Fruit fly (Drosophila melanogaster): ENCODE measurements around the gene Ugt37C2.

Ugt37C2 gene

DNA sequence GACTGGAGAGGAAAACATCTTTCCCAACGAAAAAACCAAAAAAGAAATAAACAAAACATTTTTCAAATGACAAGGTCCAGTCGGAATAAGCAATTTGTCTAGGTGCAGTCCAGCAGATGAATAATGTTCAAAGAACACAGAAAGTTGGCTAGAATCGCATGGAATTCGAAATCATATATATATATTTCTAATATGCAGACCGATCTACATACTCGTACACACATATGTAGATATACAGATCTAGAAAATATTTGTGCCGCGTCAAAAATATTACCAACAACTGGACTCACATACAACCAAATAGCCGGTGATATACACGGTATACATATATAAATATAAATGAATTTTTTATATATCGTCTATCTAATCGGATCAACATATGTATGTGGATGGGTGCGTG is 45.7 kb downstream of the Ugt37C2 start:
- TF ChIP-seq CG6163 (GFP tag; IDR thresholded peaks at IDR 0.05) (no peak), CG6854 (GFP tag; optimal IDR thresholded peaks at IDR 0.05) (no peak), Sox102F (GFP tag; optimal IDR thresholded peaks at IDR 0.05) (no peak), svp (GFP tag) (no peak), Hr38 (GFP tag; optimal IDR thresholded peaks at IDR 0.05) (no peak), lz (GFP tag; optimal IDR thresholded peaks at IDR 0.05) (no peak), cyc (GFP tag; optimal IDR thresholded peaks at IDR 0.05) (no peak), Blimp-1 (GFP tag; optimal IDR thresholded peaks at IDR 0.05) (no peak), vri (GFP tag; optimal IDR thresholded peaks at IDR 0.05) (no peak), Eip78C (GFP tag) (no peak), pdm3 (GFP tag; optimal IDR thresholded peaks at IDR 0.05) (no peak), fd59A (GFP tag; optimal IDR thresholded peaks at IDR 0.05) (no peak), spab (GFP tag; optimal IDR thresholded peaks at IDR 0.05) (no peak), CG3032 (tag; optimal IDR thresholded peaks at IDR 0.05) (no peak), CG10669 (GFP tag; optimal IDR thresholded peaks at IDR 0.05) (no peak), dsx (GFP tag; optimal IDR thresholded peaks at IDR 0.05; ENCODE audit: poor library complexity, severe bottlenecking) (no peak), Ets21C (GFP tag; optimal IDR thresholded peaks at IDR 0.05) (no peak), ss (GFP tag; optimal IDR thresholded peaks at IDR 0.05) (no peak), CG8319 (GFP tag; optimal IDR thresholded peaks at IDR 0.05) (no peak)

dm6 chr2L:16842505-16842904 is 48.5 kb downstream of the Ugt37C2 start:
- TF ChIP-seq Met (GFP tag; optimal IDR thresholded peaks at IDR 0.05), result peak; percentile 59
- peak; percentile 49 for TF ChIP-seq CG10631 (GFP tag; optimal IDR thresholded peaks at IDR 0.05)
- peak; percentile 17 for TF ChIP-seq CG11902 (GFP tag; optimal IDR thresholded peaks at IDR 0.05)
- TF ChIP-seq Ets21C (GFP tag; optimal IDR thresholded peaks at IDR 0.05), result peak; percentile 23
- TF ChIP-seq CG10669 (GFP tag; optimal IDR thresholded peaks at IDR 0.05), result no peak
- TF ChIP-seq CG6276 (GFP tag; optimal IDR thresholded peaks at IDR 0.05), result no peak
- TF ChIP-seq Sox15 (GFP tag; optimal IDR thresholded peaks at IDR 0.05), result no peak
- peak; percentile 54 for TF ChIP-seq pdm3 (GFP tag; optimal IDR thresholded peaks at IDR 0.05)
- peak; percentile 52 for TF ChIP-seq Hr39 (GFP tag; optimal IDR thresholded peaks at IDR 0.05)
- peak; percentile 74 for TF ChIP-seq svp (GFP tag)
- no peak for TF ChIP-seq CG1621 (tag; optimal IDR thresholded peaks at IDR 0.05)
- no peak for TF ChIP-seq Blimp-1 (GFP tag; optimal IDR thresholded peaks at IDR 0.05)
- peak; percentile 35; the same call in 2 of the 3 replicates for TF ChIP-seq CG8119 (GFP tag; IDR thresholded peaks at IDR 0.05)
- peak; percentile 41 for TF ChIP-seq Smox (GFP tag; optimal IDR thresholded peaks at IDR 0.05)
- peak; percentile 42 for TF ChIP-seq achi (GFP tag; optimal IDR thresholded peaks at IDR 0.05)
- peak; percentile 44 for TF ChIP-seq Eip75B (GFP tag; optimal IDR thresholded peaks at IDR 0.05)
- no peak for TF ChIP-seq fd59A (GFP tag; optimal IDR thresholded peaks at IDR 0.05)
- peak; percentile 23 for TF ChIP-seq dac (GFP tag; optimal IDR thresholded peaks at IDR 0.05)
- peak; percentile 42 for TF ChIP-seq CG34406 (GFP tag; optimal IDR thresholded peaks at IDR 0.05)
- peak; percentile 21 for TF ChIP-seq CG6792 (GFP tag; optimal IDR thresholded peaks at IDR 0.05)
- peak; percentile 46 for TF ChIP-seq lz (GFP tag; optimal IDR thresholded peaks at IDR 0.05)
- peak; percentile 48 for TF ChIP-seq CG31627 (GFP tag; optimal IDR thresholded peaks at IDR 0.05)
- peak; percentile 66 for TF ChIP-seq CG32006 (GFP tag; optimal IDR thresholded peaks at IDR 0.05)
- peak; percentile 19 for TF ChIP-seq CG6808 (GFP tag; optimal IDR thresholded peaks at IDR 0.05)
- TF ChIP-seq net (GFP tag; optimal IDR thresholded peaks at IDR 0.05), result peak; percentile 29
- peak; percentile 60 for TF ChIP-seq Sox102F (GFP tag; optimal IDR thresholded peaks at IDR 0.05)
- no peak for TF ChIP-seq Lpt (GFP tag; optimal IDR thresholded peaks at IDR 0.05)
- peak; percentile 11 for TF ChIP-seq cyc (GFP tag; optimal IDR thresholded peaks at IDR 0.05)
- TF ChIP-seq Hr4 (GFP tag; optimal IDR thresholded peaks at IDR 0.05), result peak; percentile 57
- peak; percentile 11 for TF ChIP-seq OdsH (GFP tag; optimal IDR thresholded peaks at IDR 0.05)
- peak; percentile 33 for TF ChIP-seq Sox14 (GFP tag; optimal IDR thresholded peaks at IDR 0.05)
- TF ChIP-seq CG8319 (GFP tag; optimal IDR thresholded peaks at IDR 0.05), result no peak
- TF ChIP-seq spab (GFP tag; optimal IDR thresholded peaks at IDR 0.05), result peak; percentile 10
- TF ChIP-seq CG8632 (GFP tag; optimal IDR thresholded peaks at IDR 0.05), result peak; percentile 25
- TF ChIP-seq topi (GFP tag; optimal IDR thresholded peaks at IDR 0.05), result peak; percentile 47
- peak; percentile 90 for TF ChIP-seq Eip78C (GFP tag)
- peak; percentile 70 for TF ChIP-seq esn (GFP tag; optimal IDR thresholded peaks at IDR 0.05)
- peak; percentile 44 for TF ChIP-seq acj6 (GFP tag; optimal IDR thresholded peaks at IDR 0.05)
